Worm (Caenorhabditis elegans): ENCODE results near the gene sdn-1.
A peak's percentile ranks its signal among the peaks of the same experiment; 100 is the strongest.

DNA sequence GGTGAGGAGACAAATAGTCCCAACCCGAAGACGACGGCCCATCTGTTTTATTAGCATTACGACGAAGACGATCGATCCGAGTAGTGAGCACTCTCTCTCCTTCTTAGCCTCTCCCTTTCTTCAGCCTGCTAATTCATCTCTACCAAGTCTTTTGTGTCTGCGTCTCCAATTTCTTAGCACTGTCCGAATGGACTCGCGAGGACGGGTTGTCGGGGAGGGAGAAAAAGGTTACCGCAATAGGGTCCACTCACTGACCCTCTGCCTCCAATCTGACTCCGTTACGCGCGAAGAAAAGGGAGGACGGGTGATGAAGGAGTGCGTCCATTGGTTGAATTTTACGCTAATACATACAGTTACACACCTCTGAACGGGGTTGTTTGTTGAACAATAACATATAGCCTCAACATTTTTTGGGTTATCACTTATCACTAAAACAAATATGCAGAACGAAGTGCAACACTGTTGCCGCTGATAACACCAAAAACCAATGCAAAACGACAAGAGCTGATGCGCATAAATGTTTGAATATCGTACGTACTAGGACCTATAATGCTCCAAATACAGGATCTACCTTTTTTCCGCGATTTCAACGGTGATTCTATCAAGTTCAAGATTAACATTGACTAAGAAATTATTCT, 4.5 kb upstream of the sdn-1 start:
- TF ChIP-seq pes-1 (GFP tag; IDR thresholded peaks at IDR 0.05) (no peak), hnd-1 (tag; optimal IDR thresholded peaks at IDR 0.05) (no peak), flt-1 (GFP tag; IDR thresholded peaks at IDR 0.05) (no peak), ama-1 (optimal IDR thresholded peaks at IDR 0.05) (no peak), ets-7 (tag; optimal IDR thresholded peaks at IDR 0.05) (no peak), hmg-4 (GFP tag; optimal IDR thresholded peaks at IDR 0.05) (peak; percentile 67), tra-4 (tag; optimal IDR thresholded peaks at IDR 0.05) (no peak), hmbx-1 (tag; optimal IDR thresholded peaks at IDR 0.05) (no peak), F13C5.2 (tag; optimal IDR thresholded peaks at IDR 0.05) (peak; percentile 45), scrt-1 (GFP tag; IDR thresholded peaks at IDR 0.05) (no peak), tbx-37 (GFP tag; conservative IDR thresholded peaks at IDR 0.05) (no peak)
